Worm (Caenorhabditis elegans): ENCODE results near the gene mtss-1.

The mtss-1 gene

ce11 chrIII:8801864-8802818 is 34.0 kb downstream of the mtss-1 start (continued):
- TF ChIP-seq egl-43 (GFP tag; IDR thresholded peaks at IDR 0.05) (peak; percentile 81), pha-4 (GFP tag; IDR thresholded peaks at IDR 0.05) (peak; percentile 81), pha-4 (tag; optimal IDR thresholded peaks at IDR 0.05) (peak; percentile 86), lin-38 (GFP tag; IDR thresholded peaks at IDR 0.05) (peak; percentile 68), F26F4.8 (GFP tag; conservative IDR thresholded peaks at IDR 0.05) (no peak), dmd-6 (GFP tag; IDR thresholded peaks at IDR 0.05) (peak; percentile 96), dpl-1 (GFP tag; optimal IDR thresholded peaks at IDR 0.05) (peak; percentile 58), T26A8.4 (GFP tag; IDR thresholded peaks at IDR 0.05) (peak; percentile 85), rbr-2 (tag; optimal IDR thresholded peaks at IDR 0.05) (peak; percentile 95), arid-1 (GFP tag; conservative IDR thresholded peaks at IDR 0.05) (0 out of 2 replicates have a peak, but pooled peaks have one; percentile 12), unc-62 (GFP tag; optimal IDR thresholded peaks at IDR 0.05 in 1 of 2) (peak; percentile 43 to 100), unc-62 (tag; optimal IDR thresholded peaks at IDR 0.05) (peak; percentile 60), zip-11 (GFP tag; IDR thresholded peaks at IDR 0.05) (no peak), nhr-6 (tag; optimal IDR thresholded peaks at IDR 0.05) (peak; percentile 98), ceh-44 (GFP tag; IDR thresholded peaks at IDR 0.05) (peak; percentile 55; the same call in 1 of the 2 replicates), snpc-4 (tag; optimal IDR thresholded peaks at IDR 0.05) (peak; percentile 7), mes-2 (tag; optimal IDR thresholded peaks at IDR 0.05; ENCODE audit: poor library complexity, severe bottlenecking) (peak; percentile 80), ZK337.2 (GFP tag; IDR thresholded peaks at IDR 0.05) (peak; percentile 12; the same call in 1 of the 2 replicates), dmd-9 (GFP tag; IDR thresholded peaks at IDR 0.05) (no peak), nhr-111 (GFP tag; optimal IDR thresholded peaks at IDR 0.05) (no peak), aly-2 (tag; optimal IDR thresholded peaks at IDR 0.05) (no peak), lin-39 (tag; optimal IDR thresholded peaks at IDR 0.05) (peak; percentile 34), zfp-3 (GFP tag; conservative IDR thresholded peaks at IDR 0.05) (peak; percentile 59; the same call in 1 of the 2 replicates), ceh-32 (tag; optimal IDR thresholded peaks at IDR 0.05; ENCODE audit: poor library complexity) (peak; percentile 55), lir-3 (tag; optimal IDR thresholded peaks at IDR 0.05) (peak; percentile 8), gei-8 (GFP tag; optimal IDR thresholded peaks at IDR 0.05) (peak; percentile 94), ZK546.5 (tag; optimal IDR thresholded peaks at IDR 0.05) (no peak), cey-2 (tag; optimal IDR thresholded peaks at IDR 0.05; ENCODE audit: borderline replicate concordance, insufficient read depth) (peak; percentile 88), attf-4 (tag; optimal IDR thresholded peaks at IDR 0.05) (peak; percentile 81), unc-130 (GFP tag; optimal IDR thresholded peaks at IDR 0.05) (peak; percentile 27), nhr-25 (tag; optimal IDR thresholded peaks at IDR 0.05; ENCODE audit: borderline replicate concordance, insufficient read depth) (peak; percentile 92), spr-3 (GFP tag; optimal IDR thresholded peaks at IDR 0.05) (peak; percentile 21), mxl-3 (GFP tag; optimal IDR thresholded peaks at IDR 0.05) (peak; percentile 86), daf-8 (GFP tag; IDR thresholded peaks at IDR 0.05) (no peak), set-16 (GFP tag; IDR thresholded peaks at IDR 0.05) (peak; percentile 77; the same call in 1 of the 2 replicates), nhr-77 (tag; optimal IDR thresholded peaks at IDR 0.05) (peak; percentile 91), F37D6.2 (tag; optimal IDR thresholded peaks at IDR 0.05) (peak; percentile 82), lsy-2 (tag; optimal IDR thresholded peaks at IDR 0.05) (peak; percentile 92 to 94), spr-1 (tag; optimal IDR thresholded peaks at IDR 0.05) (peak; percentile 82), nhr-237 (tag; optimal IDR thresholded peaks at IDR 0.05) (peak; percentile 26), vab-7 (GFP tag; IDR thresholded peaks at IDR 0.05) (no peak), lin-1 (GFP tag; IDR thresholded peaks at IDR 0.05) (peak; percentile 75; the same call in 1 of the 2 replicates), duxl-1 (tag; optimal IDR thresholded peaks at IDR 0.05; ENCODE audit: poor library complexity) (peak; percentile 57), daf-12 (tag; optimal IDR thresholded peaks at IDR 0.05) (no peak), ztf-7 (tag; optimal IDR thresholded peaks at IDR 0.05) (peak; percentile 59), egl-27 (tag; optimal IDR thresholded peaks at IDR 0.05) (peak; percentile 92), nhr-48 (tag; optimal IDR thresholded peaks at IDR 0.05) (peak; percentile 95), hmg-1.1 (GFP tag; IDR thresholded peaks at IDR 0.05) (peak; percentile 92)
